Fruit fly (Drosophila melanogaster) whole organism, embryonic: ENCODE results near the gene tbrd-1.

Experiments
- Ada2b ChIP-seq: fragments of 200-800 bp; sonication (Bioruptor generic); IDR thresholded peaks from 2 replicates; pipeline ENCODE4 v1.3.6; 2022; ENCODE audit warnings: missing biosample characterization, missing genetic modification characterization
- Antp ChIP-seq: fragments of 200-800 bp; sonication (Bioruptor generic); optimal IDR thresholded peaks from 3 replicates; lab custom pipeline; 2016; ENCODE audit warnings: missing biosample characterization, missing genetic modification characterization
- Awh ChIP-seq: fragments of 200-800 bp; sonication (Bioruptor generic); IDR thresholded peaks from 2 replicates; pipeline ENCODE4, ENCODE4 v1.3.6; 2022; ENCODE audit warnings: missing biosample characterization, missing genetic modification characterization
- BtbVII ChIP-seq: fragments of 200-800 bp; sonication (Bioruptor generic); optimal IDR thresholded peaks from 3 replicates; lab custom pipeline; 2017; ENCODE audit warnings: missing biosample characterization, mild to moderate bottlenecking, missing genetic modification characterization
- CG10274 ChIP-seq: fragments of 200-800 bp; sonication (Bioruptor generic); optimal IDR thresholded peaks from 3 replicates; lab custom pipeline; 2017; ENCODE audit warnings: missing biosample characterization, mild to moderate bottlenecking, missing genetic modification characterization
- CG10431 ChIP-seq: fragments of 200-800 bp; sonication (Bioruptor generic); optimal IDR thresholded peaks from 3 replicates; lab custom pipeline; 2018; ENCODE audit warnings: missing biosample characterization, mild to moderate bottlenecking, missing genetic modification characterization
- CG12744 ChIP-seq: fragments of 200-800 bp; sonication (Bioruptor generic); optimal IDR thresholded peaks from 2 replicates; lab custom pipeline; 2016; ENCODE audit warnings: missing biosample characterization, missing genetic modification characterization
- CG12942 ChIP-seq: fragments of 200-800 bp; sonication (Bioruptor generic); optimal IDR thresholded peaks from 3 replicates; lab custom pipeline; 2016; ENCODE audit warnings: missing biosample characterization, missing genetic modification characterization
- CG16813 ChIP-seq: fragments of 200-800 bp; sonication (Bioruptor generic); IDR thresholded peaks from 3 replicates; pipeline ENCODE4 v1.3.6; 2022; ENCODE audit warnings: missing biosample characterization, missing genetic modification characterization; ENCODE audit not compliant: partially characterized antibody
- CG1832 ChIP-seq: fragments of 200-800 bp; sonication (Bioruptor generic); optimal IDR thresholded peaks from 2 replicates; lab custom pipeline; 2017; ENCODE audit warnings: missing biosample characterization, mild to moderate bottlenecking, missing genetic modification characterization, inconsistent platforms
- CG2129 ChIP-seq: fragments of 200-800 bp; sonication (Bioruptor generic); IDR thresholded peaks from 2 replicates; pipeline ENCODE4 v1.3.6; 2022; ENCODE audit warnings: missing biosample characterization, missing genetic modification characterization; ENCODE audit not compliant: partially characterized antibody
- CG3065 ChIP-seq: fragments of 200-800 bp; sonication (Bioruptor generic); optimal IDR thresholded peaks from 2 replicates; lab custom pipeline; 2016; ENCODE audit warnings: missing biosample characterization, missing genetic modification characterization
- CG31365 ChIP-seq: fragments of 200-800 bp; sonication (Bioruptor generic); optimal IDR thresholded peaks from 2 replicates; lab custom pipeline; 2018; ENCODE audit warnings: missing biosample characterization, mild to moderate bottlenecking, missing genetic modification characterization
- CG31388 ChIP-seq: fragments of 200-800 bp; sonication (Bioruptor generic); optimal IDR thresholded peaks from 2 replicates; lab custom pipeline; 2016; ENCODE audit warnings: missing biosample characterization, missing genetic modification characterization
- CG4282 ChIP-seq: fragments of 200-800 bp; sonication (Bioruptor generic); optimal IDR thresholded peaks from 2 replicates; lab custom pipeline; 2016; ENCODE audit warnings: missing biosample characterization, missing genetic modification characterization
- CG4328 ChIP-seq: fragments of 200-800 bp; sonication (Bioruptor generic); optimal IDR thresholded peaks from 3 replicates; lab custom pipeline; 2017; ENCODE audit warnings: missing biosample characterization, missing genetic modification reagents, missing genetic modification characterization
- CG4360 ChIP-seq: fragments of 200-800 bp; sonication (Bioruptor generic); IDR thresholded peaks from 2 replicates; pipeline ENCODE4 v1.3.6; 2022; ENCODE audit warnings: missing biosample characterization, missing genetic modification characterization
- CG43689 ChIP-seq: fragments of 200-800 bp; sonication (Bioruptor generic); IDR thresholded peaks from 2 replicates; pipeline ENCODE4 v1.3.6; 2022; ENCODE audit warnings: missing biosample characterization, missing genetic modification characterization
- CG4617 ChIP-seq: fragments of 200-800 bp; sonication (Bioruptor generic); optimal IDR thresholded peaks from 3 replicates; lab custom pipeline; 2016; ENCODE audit warnings: missing biosample characterization, missing genetic modification characterization, borderline replicate concordance
- CG6765 ChIP-seq: fragments of 200-800 bp; sonication (Bioruptor generic); optimal IDR thresholded peaks from 3 replicates; lab custom pipeline; 2017; ENCODE audit warnings: missing biosample characterization, mild to moderate bottlenecking, missing genetic modification characterization
- CG6813 ChIP-seq: fragments of 200-800 bp; sonication (Bioruptor generic); optimal IDR thresholded peaks from 2 replicates; lab custom pipeline; 2017; ENCODE audit warnings: missing biosample characterization, missing genetic modification characterization, mild to moderate bottlenecking, moderate library complexity, missing genetic modification reagents
- CG7963 ChIP-seq: fragments of 200-800 bp; sonication (Bioruptor generic); IDR thresholded peaks from 3 replicates; pipeline ENCODE4 v1.3.6; 2022; ENCODE audit warnings: missing biosample characterization, missing genetic modification characterization; ENCODE audit not compliant: partially characterized antibody
- CG8290 ChIP-seq, 3 experiments: fragments of 200-800 bp; sonication (Bioruptor generic); optimal IDR thresholded peaks; 2 replicates each; lab custom pipeline; 2016 to 2019; ENCODE audit warnings: missing biosample characterization in 3 of 3, missing genetic modification characterization in 3 of 3, mild to moderate bottlenecking in 2 of 3, moderate library complexity in 1 of 3
- CG9876 ChIP-seq: fragments of 200-800 bp; sonication (Bioruptor generic); optimal IDR thresholded peaks from 2 replicates; lab custom pipeline; 2016; ENCODE audit warnings: missing biosample characterization, missing genetic modification characterization
- D ChIP-seq, 2 experiments: fragments of 200-800 bp in 1 of 2; fragments of >200 bp in 1 of 2; sonication (Bioruptor generic) in 1 of 2; optimal IDR thresholded peaks; 2 replicates in 1 of 2; 3 replicates in 1 of 2; lab custom pipeline; 2017; ENCODE audit warnings: mild to moderate bottlenecking in 1 of 2, missing biosample characterization in 1 of 2, missing genetic modification characterization in 1 of 2, missing genetic modification reagents in 1 of 2
- Dref ChIP-seq: fragments of 200-800 bp; sonication (Bioruptor generic); IDR thresholded peaks from 2 replicates; pipeline ENCODE4 v1.3.6; 2022; ENCODE audit warnings: missing biosample characterization, missing genetic modification characterization
- Drgx ChIP-seq: fragments of 200-800 bp; sonication (Bioruptor generic); IDR thresholded peaks from 2 replicates; pipeline ENCODE4 v1.3.6; 2022; ENCODE audit warnings: missing biosample characterization, missing genetic modification characterization
- GATAe ChIP-seq: fragments of 200-800 bp; sonication (Bioruptor generic); conservative IDR thresholded peaks from 2 replicates; pipeline ENCODE4 v1.3.6; 2022; ENCODE audit warnings: missing biosample characterization, missing genetic modification characterization
- H15 ChIP-seq: fragments of 200-800 bp; sonication (Bioruptor generic); IDR thresholded peaks from 3 replicates; pipeline ENCODE4 v1.3.6; 2022; ENCODE audit warnings: missing biosample characterization, missing genetic modification characterization
- HmgD ChIP-seq: fragments of 200-800 bp; sonication (Bioruptor generic); optimal IDR thresholded peaks from 3 replicates; lab custom pipeline; 2016; ENCODE audit warnings: missing biosample characterization, missing genetic modification characterization
- MTF-1 ChIP-seq: fragments of 200-800 bp; sonication (Bioruptor generic); optimal IDR thresholded peaks from 2 replicates; lab custom pipeline; 2018; ENCODE audit warnings: missing biosample characterization, mild to moderate bottlenecking, missing genetic modification characterization, borderline replicate concordance
- Ptx1 ChIP-seq: fragments of 200-800 bp; sonication (Bioruptor generic); IDR thresholded peaks from 2 replicates; pipeline ENCODE4 v1.3.6; 2022; ENCODE audit warnings: missing biosample characterization, missing genetic modification characterization
- Rx ChIP-seq: fragments of 200-800 bp; sonication (Bioruptor generic); IDR thresholded peaks from 2 replicates; pipeline ENCODE4 v1.3.6; 2022; ENCODE audit warnings: missing biosample characterization, missing genetic modification characterization
- cad ChIP-seq: fragments of >200 bp; optimal IDR thresholded peaks from 2 replicates; lab custom pipeline; 2017; ENCODE audit warnings: missing biosample characterization, missing genetic modification characterization
- cas ChIP-seq: fragments of 200-800 bp; sonication (Bioruptor generic); IDR thresholded peaks from 2 replicates; pipeline ENCODE4 v1.3.6; 2022; ENCODE audit warnings: missing biosample characterization, missing genetic modification characterization
- crol ChIP-seq: fragments of 200-800 bp; sonication (Bioruptor generic); IDR thresholded peaks from 2 replicates; pipeline ENCODE4 v1.3.6; 2022; ENCODE audit warnings: missing biosample characterization, missing genetic modification characterization
- dan ChIP-seq: fragments of 200-800 bp; sonication (Bioruptor generic); IDR thresholded peaks from 2 replicates; pipeline ENCODE4 v1.3.6; 2022; ENCODE audit warnings: missing biosample characterization, missing genetic modification characterization
- gt ChIP-seq: fragments of 200-800 bp; sonication (Bioruptor generic); IDR thresholded peaks from 2 replicates; pipeline ENCODE4 v1.3.6; 2022; ENCODE audit warnings: missing biosample characterization, missing genetic modification characterization
- insv ChIP-seq, 2 experiments: fragments of 200-800 bp; sonication (Bioruptor generic); optimal IDR thresholded peaks; 3 replicates each; lab custom pipeline; 2016 to 2018; ENCODE audit warnings: missing biosample characterization in 2 of 2, missing genetic modification characterization in 2 of 2
- maf-S ChIP-seq: fragments of 200-800 bp; sonication (Bioruptor generic); optimal IDR thresholded peaks from 2 replicates; lab custom pipeline; 2016; ENCODE audit warnings: missing biosample characterization, missing genetic modification characterization
- mld ChIP-seq: fragments of 200-800 bp; sonication (Bioruptor generic); IDR thresholded peaks from 3 replicates; pipeline ENCODE4 v1.3.6; 2022; ENCODE audit warnings: missing biosample characterization, missing genetic modification characterization; ENCODE audit not compliant: partially characterized antibody
- nau ChIP-seq: fragments of 200-800 bp; sonication (Bioruptor generic); optimal IDR thresholded peaks from 3 replicates; lab custom pipeline; 2017; ENCODE audit warnings: missing biosample characterization, mild to moderate bottlenecking, missing genetic modification characterization, missing genetic modification reagents
- pita ChIP-seq: fragments of 200-800 bp; sonication (Bioruptor generic); optimal IDR thresholded peaks from 2 replicates; lab custom pipeline; 2017; ENCODE audit warnings: missing biosample characterization, mild to moderate bottlenecking, missing genetic modification characterization
- pzg ChIP-seq: fragments of 200-800 bp; sonication (Bioruptor generic); optimal IDR thresholded peaks from 3 replicates; lab custom pipeline; 2018; ENCODE audit warnings: missing biosample characterization, mild to moderate bottlenecking, missing genetic modification characterization, moderate library complexity
- repo ChIP-seq: fragments of 200-800 bp; sonication (Bioruptor generic); optimal IDR thresholded peaks from 2 replicates; lab custom pipeline; 2016; ENCODE audit warnings: missing biosample characterization, missing genetic modification characterization
- row ChIP-seq: fragments of 200-800 bp; sonication (Bioruptor generic); IDR thresholded peaks from 3 replicates; pipeline ENCODE4 v1.3.6; 2022; ENCODE audit warnings: missing biosample characterization, missing genetic modification characterization
- sqz ChIP-seq: fragments of 200-800 bp; sonication (Bioruptor generic); optimal IDR thresholded peaks from 3 replicates; lab custom pipeline; 2018; ENCODE audit warnings: missing biosample characterization, mild to moderate bottlenecking, missing genetic modification characterization
- tap ChIP-seq: fragments of 200-800 bp; optimal IDR thresholded peaks from 3 replicates; lab custom pipeline; 2019; ENCODE audit warnings: missing biosample characterization, mild to moderate bottlenecking, missing genetic modification characterization, moderate library complexity
- tio ChIP-seq: fragments of 200-800 bp; sonication (Bioruptor generic); optimal IDR thresholded peaks from 2 replicates; lab custom pipeline; 2017; ENCODE audit warnings: missing biosample characterization, missing genetic modification characterization, inconsistent platforms
- yki ChIP-seq: fragments of >200 bp; optimal IDR thresholded peaks from 3 replicates; lab custom pipeline; 2018
- zfh1 ChIP-seq: fragments of 200-800 bp; sonication (Bioruptor generic); IDR thresholded peaks from 3 replicates; pipeline ENCODE4 v1.3.6; 2022; ENCODE audit warnings: missing biosample characterization, missing genetic modification characterization

Gene tbrd-1

DNA sequence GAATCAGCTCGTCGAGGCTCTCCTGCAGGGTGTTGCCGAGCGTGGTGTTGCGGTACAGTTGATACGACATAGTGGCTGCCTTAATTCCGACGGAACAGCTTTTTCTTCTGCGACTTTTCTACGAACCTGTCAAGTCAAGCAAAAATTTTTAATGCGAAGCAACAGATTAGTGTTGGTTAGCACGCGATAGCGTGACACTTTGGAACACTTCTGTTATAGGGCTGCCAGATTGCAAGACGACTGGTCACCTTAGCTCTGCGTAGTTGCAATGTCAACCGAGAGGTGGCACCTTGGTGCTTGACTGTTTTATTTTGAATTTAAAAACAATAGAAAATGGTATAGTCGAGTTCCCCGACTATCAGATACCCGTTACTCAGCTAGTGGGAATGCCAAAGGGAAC, 2.5 kb downstream of the tbrd-1 start, which contains the start of gene TfIIA-S (continued):
- TF ChIP-seq CG7963 (GFP tag; lab: Robert Waterston, UW) (no peak), CG4360 (GFP tag; lab: Robert Waterston, UW) (no peak), sqz (GFP tag; lab: Kevin White, UChicago) (no peak), CG8290 (GFP tag; optimal IDR thresholded peaks at IDR 0.05; lab: Kevin White, UChicago) (peak; percentile 85), CG8290 (tag; optimal IDR thresholded peaks at IDR 0.05; lab: Kevin White, UChicago) (peak; percentile 62 to 96), CG4328 (peak; percentile 33), zfh1 (no peak), nau (GFP tag; lab: Kevin White, UChicago) (no peak), Rx (GFP tag; lab: Robert Waterston, UW) (no peak), Dref (GFP tag; lab: Robert Waterston, UW) (no peak), Ptx1 (GFP tag; lab: Robert Waterston, UW) (no peak), crol (GFP tag; lab: Robert Waterston, UW) (no peak), CG1832 (no peak), pita (GFP tag; lab: Kevin White, UChicago) (no peak), CG31388 (peak; percentile 55), CG6765 (GFP tag; lab: Kevin White, UChicago) (peak; percentile 42), yki (lab: Kevin White, UChicago) (no peak), Drgx (GFP tag; lab: Robert Waterston, UW) (no peak), GATAe (GFP tag; lab: Robert Waterston, UW) (no peak), cad (no peak), CG31365 (tag; lab: Kevin White, UChicago) (peak; percentile 26), mld (GFP tag; lab: Robert Waterston, UW) (no peak), CG16813 (no peak), insv (GFP tag; optimal IDR thresholded peaks at IDR 0.05; lab: Kevin White, UChicago) (peak in 1 of 2 experiments; percentile 44), CG12942 (GFP tag; lab: Kevin White, UChicago) (peak; percentile 78), cas (no peak), Awh (no peak), Ada2b (no peak), CG43689 (GFP tag; lab: Robert Waterston, UW) (no peak), CG9876 (GFP tag; lab: Kevin White, UChicago) (peak; percentile 80), CG3065 (GFP tag; lab: Kevin White, UChicago) (peak; percentile 30), tap (tag; lab: Kevin White, UChicago) (no peak), pzg (peak; percentile 99), CG10274 (no peak), D (optimal IDR thresholded peaks at IDR 0.05; lab: Kevin White, UChicago) (no peak), D (GFP tag; optimal IDR thresholded peaks at IDR 0.05; lab: Kevin White, UChicago) (peak; percentile 40), BtbVII (GFP tag; lab: Kevin White, UChicago) (no peak), gt (GFP tag; lab: Robert Waterston, UW) (no peak), CG4282 (GFP tag; lab: Kevin White, UChicago) (peak; percentile 91), tio (GFP tag; lab: Kevin White, UChicago) (no peak), row (GFP tag; lab: Robert Waterston, UW) (no peak), CG2129 (GFP tag; lab: Robert Waterston, UW) (no peak), maf-S (peak; percentile 78), CG10431 (no peak), Antp (GFP tag; lab: Kevin White, UChicago) (peak; percentile 86), MTF-1 (peak; percentile 76), CG4617 (GFP tag; lab: Kevin White, UChicago) (peak; percentile 94), CG6813 (GFP tag; lab: Kevin White, UChicago) (no peak), repo (GFP tag; lab: Kevin White, UChicago) (peak; percentile 86), dan (no peak), CG12744 (GFP tag; lab: Kevin White, UChicago) (peak; percentile 69), H15 (GFP tag; lab: Robert Waterston, UW) (no peak), HmgD (GFP tag; lab: Kevin White, UChicago) (peak; percentile 93)
